Fruit fly (Drosophila melanogaster) whole organism, embryonic: ENCODE measurements around the gene CG8292.
A peak's percentile ranks its signal among the peaks of the same experiment; 100 is the strongest.

Experiments
- Awh ChIP-seq: fragments of 200-800 bp; sonication (Bioruptor generic); IDR thresholded peaks from 2 replicates; pipeline ENCODE4, ENCODE4 v1.3.6; 2022; ENCODE audit warnings: missing biosample characterization, missing genetic modification characterization
- CG10147 ChIP-seq: fragments of 200-800 bp; sonication (Bioruptor generic); optimal IDR thresholded peaks from 2 replicates; lab custom pipeline; 2019; ENCODE audit warnings: missing biosample characterization, mild to moderate bottlenecking, missing genetic modification characterization, moderate library complexity
- CG1024 ChIP-seq: fragments of 200-800 bp; sonication (Bioruptor generic); IDR thresholded peaks from 2 replicates; pipeline ENCODE4 v1.3.6; 2022; ENCODE audit warnings: missing biosample characterization, missing genetic modification characterization
- CG10321 ChIP-seq: fragments of 200-800 bp; sonication (Bioruptor generic); IDR thresholded peaks from 2 replicates; pipeline ENCODE4 v1.3.6; 2022; ENCODE audit warnings: missing biosample characterization, missing genetic modification characterization
- CG11504 ChIP-seq: fragments of 200-800 bp; sonication (Bioruptor generic); optimal IDR thresholded peaks from 3 replicates; lab custom pipeline; 2019; ENCODE audit warnings: missing biosample characterization, mild to moderate bottlenecking, missing genetic modification characterization, moderate library complexity
- CG12769 ChIP-seq: fragments of 200-800 bp; sonication (Bioruptor generic); optimal IDR thresholded peaks from 2 replicates; lab custom pipeline; 2019; ENCODE audit warnings: missing biosample characterization, mild to moderate bottlenecking, missing genetic modification characterization, moderate library complexity
- CG13775 ChIP-seq: fragments of 200-800 bp; sonication (Bioruptor generic); optimal IDR thresholded peaks from 3 replicates; lab custom pipeline; 2017; ENCODE audit warnings: missing biosample characterization, mild to moderate bottlenecking, missing genetic modification characterization
- CG14860 ChIP-seq: fragments of 200-800 bp; sonication (Bioruptor generic); IDR thresholded peaks from 3 replicates; pipeline ENCODE4 v1.3.6; 2022; ENCODE audit warnings: missing biosample characterization, missing genetic modification characterization; ENCODE audit not compliant: partially characterized antibody
- CG1529 ChIP-seq: fragments of 200-800 bp; sonication (Bioruptor generic); optimal IDR thresholded peaks from 3 replicates; lab custom pipeline; 2018; ENCODE audit warnings: missing biosample characterization, missing genetic modification characterization
- CG17328 ChIP-seq: fragments of 200-800 bp; sonication (Bioruptor generic); IDR thresholded peaks from 2 replicates; pipeline ENCODE4 v1.3.6; 2022; ENCODE audit warnings: missing biosample characterization, missing genetic modification characterization
- CG17385 ChIP-seq: fragments of 200-800 bp; sonication (Bioruptor generic); optimal IDR thresholded peaks from 3 replicates; lab custom pipeline; 2018; ENCODE audit warnings: missing biosample characterization, mild to moderate bottlenecking, missing genetic modification characterization
- CG18619 ChIP-seq: fragments of 200-800 bp; sonication (Bioruptor generic); optimal IDR thresholded peaks from 3 replicates; lab custom pipeline; 2017; ENCODE audit warnings: missing biosample characterization, mild to moderate bottlenecking, missing genetic modification characterization
- CG2199 ChIP-seq: fragments of 200-800 bp; sonication (Bioruptor generic); IDR thresholded peaks from 3 replicates; pipeline ENCODE4 v1.3.6; 2022; ENCODE audit warnings: missing biosample characterization, missing genetic modification characterization
- CG31388 ChIP-seq: fragments of 200-800 bp; sonication (Bioruptor generic); optimal IDR thresholded peaks from 2 replicates; lab custom pipeline; 2016; ENCODE audit warnings: missing biosample characterization, missing genetic modification characterization
- CG32772 ChIP-seq: fragments of 200-800 bp; sonication (Bioruptor generic); IDR thresholded peaks from 2 replicates; pipeline ENCODE4 v1.3.6; 2022; ENCODE audit warnings: missing biosample characterization, missing genetic modification characterization
- CG34376 ChIP-seq: fragments of 200-800 bp; sonication (Bioruptor generic); optimal IDR thresholded peaks from 2 replicates; lab custom pipeline; 2018; ENCODE audit warnings: missing biosample characterization, mild to moderate bottlenecking, missing genetic modification characterization
- CG6175 ChIP-seq: fragments of 200-800 bp; sonication (Bioruptor generic); IDR thresholded peaks from 3 replicates; pipeline ENCODE4 v1.3.6; 2022; ENCODE audit warnings: missing biosample characterization, missing genetic modification characterization
- CG8281 ChIP-seq: fragments of 200-800 bp; sonication (Bioruptor generic); optimal IDR thresholded peaks from 2 replicates; lab custom pipeline; 2018; ENCODE audit warnings: missing biosample characterization, mild to moderate bottlenecking, missing genetic modification characterization, moderate library complexity
- CG8924 ChIP-seq: fragments of 200-800 bp; optimal IDR thresholded peaks from 3 replicates; lab custom pipeline; 2019; ENCODE audit warnings: missing biosample characterization, mild to moderate bottlenecking, missing genetic modification characterization, moderate library complexity
- D ChIP-seq, 2 experiments: fragments of 200-800 bp in 1 of 2; fragments of >200 bp in 1 of 2; sonication (Bioruptor generic) in 1 of 2; optimal IDR thresholded peaks; 2 replicates in 1 of 2; 3 replicates in 1 of 2; lab custom pipeline; 2017; ENCODE audit warnings: mild to moderate bottlenecking in 1 of 2, missing biosample characterization in 1 of 2, missing genetic modification characterization in 1 of 2, missing genetic modification reagents in 1 of 2
- D19A ChIP-seq: fragments of 200-800 bp; optimal IDR thresholded peaks from 3 replicates; lab custom pipeline; 2019; ENCODE audit warnings: missing biosample characterization, mild to moderate bottlenecking, missing genetic modification characterization, moderate library complexity
- Dll ChIP-seq: fragments of 200-800 bp; sonication (Bioruptor generic); IDR thresholded peaks from 4 replicates; pipeline ENCODE4 v1.3.6; 2022; ENCODE audit warnings: missing biosample characterization, missing genetic modification characterization; ENCODE audit not compliant: partially characterized antibody
- Lhr ChIP-seq: fragments of 200-800 bp; sonication (Bioruptor generic); optimal IDR thresholded peaks from 3 replicates; lab custom pipeline; 2017; ENCODE audit warnings: mild to moderate bottlenecking, missing biosample characterization, missing genetic modification reagents, missing genetic modification characterization
- Oli ChIP-seq: fragments of 200-800 bp; sonication (Bioruptor generic); optimal IDR thresholded peaks from 2 replicates; lab custom pipeline; 2018; ENCODE audit warnings: missing biosample characterization, mild to moderate bottlenecking, missing genetic modification characterization, moderate library complexity
- Pdp1 ChIP-seq, 2 experiments: fragments of 200-800 bp; sonication (Bioruptor generic); optimal IDR thresholded peaks; 3 replicates each; lab custom pipeline; 2016; ENCODE audit warnings: missing biosample characterization in 2 of 2, missing genetic modification characterization in 2 of 2, mild to moderate bottlenecking in 1 of 2, moderate library complexity in 1 of 2
- Spps ChIP-seq: fragments of 200-800 bp; sonication (Bioruptor generic); optimal IDR thresholded peaks from 2 replicates; lab custom pipeline; 2018; ENCODE audit warnings: missing biosample characterization, mild to moderate bottlenecking, missing genetic modification characterization
- Vsx1 ChIP-seq: fragments of 200-800 bp; sonication (Bioruptor generic); optimal IDR thresholded peaks from 2 replicates; lab custom pipeline; 2017; ENCODE audit warnings: missing biosample characterization, mild to moderate bottlenecking, missing genetic modification characterization, missing genetic modification reagents
- abd-A ChIP-seq: fragments of 200-800 bp; sonication (Bioruptor generic); optimal IDR thresholded peaks from 3 replicates; lab custom pipeline; 2019; ENCODE audit warnings: missing biosample characterization, mild to moderate bottlenecking, missing genetic modification characterization, moderate library complexity
- ac ChIP-seq: fragments of 200-800 bp; sonication (Bioruptor generic); optimal IDR thresholded peaks from 3 replicates; lab custom pipeline; 2017; ENCODE audit warnings: missing biosample characterization, mild to moderate bottlenecking, missing genetic modification characterization
- cg ChIP-seq: fragments of 200-800 bp; sonication (Bioruptor generic); optimal IDR thresholded peaks from 3 replicates; lab custom pipeline; 2019; ENCODE audit warnings: missing biosample characterization, mild to moderate bottlenecking, missing genetic modification characterization, moderate library complexity
- chinmo ChIP-seq: fragments of 200-800 bp; sonication (Bioruptor generic); IDR thresholded peaks from 4 replicates; pipeline ENCODE4 v1.3.6; 2022; ENCODE audit warnings: missing biosample characterization, missing genetic modification characterization; ENCODE audit not compliant: partially characterized antibody
- esg ChIP-seq: fragments of 200-800 bp; sonication (Bioruptor generic); conservative IDR thresholded peaks from 2 replicates; pipeline ENCODE4 v1.3.6; 2022; ENCODE audit warnings: missing biosample characterization, missing genetic modification characterization
- eve ChIP-seq, 2 experiments: fragments of >200 bp; optimal IDR thresholded peaks; 2 replicates each; lab custom pipeline; 2017; ENCODE audit warnings: missing biosample characterization in 2 of 2, missing genetic modification characterization in 2 of 2
- kah ChIP-seq: fragments of 200-800 bp; sonication (Bioruptor generic); optimal IDR thresholded peaks from 2 replicates; lab custom pipeline; 2018; ENCODE audit warnings: missing biosample characterization, mild to moderate bottlenecking, missing genetic modification characterization
- mld ChIP-seq: fragments of 200-800 bp; sonication (Bioruptor generic); IDR thresholded peaks from 3 replicates; pipeline ENCODE4 v1.3.6; 2022; ENCODE audit warnings: missing biosample characterization, missing genetic modification characterization; ENCODE audit not compliant: partially characterized antibody
- nmo ChIP-seq: fragments of 200-800 bp; sonication (Bioruptor generic); optimal IDR thresholded peaks from 2 replicates; lab custom pipeline; 2018; ENCODE audit warnings: missing biosample characterization, mild to moderate bottlenecking, missing genetic modification characterization, moderate library complexity
- nom ChIP-seq: fragments of 200-800 bp; sonication (Bioruptor generic); optimal IDR thresholded peaks from 2 replicates; lab custom pipeline; 2017; ENCODE audit warnings: missing biosample characterization, missing genetic modification characterization, mild to moderate bottlenecking, moderate library complexity, missing genetic modification reagents
- pros ChIP-seq: fragments of 200-800 bp; sonication (Bioruptor generic); optimal IDR thresholded peaks from 3 replicates; lab custom pipeline; 2019; ENCODE audit warnings: missing biosample characterization, mild to moderate bottlenecking, missing genetic modification characterization, moderate library complexity
- psq ChIP-seq: fragments of 200-800 bp; sonication (Bioruptor generic); optimal IDR thresholded peaks from 2 replicates; lab custom pipeline; 2017; ENCODE audit warnings: missing biosample characterization, missing genetic modification characterization
- scrt ChIP-seq: fragments of 200-800 bp; sonication (Bioruptor generic); optimal IDR thresholded peaks from 2 replicates; lab custom pipeline; 2018; ENCODE audit warnings: missing biosample characterization, mild to moderate bottlenecking, missing genetic modification characterization, moderate library complexity
- sens-2 ChIP-seq: fragments of 200-800 bp; sonication (Bioruptor generic); IDR thresholded peaks from 2 replicates; pipeline ENCODE4 v1.3.6; 2022; ENCODE audit warnings: missing biosample characterization, missing genetic modification characterization
- sob ChIP-seq: fragments of 200-800 bp; sonication (Bioruptor generic); IDR thresholded peaks from 2 replicates; pipeline ENCODE4 v1.3.6; 2022; ENCODE audit warnings: missing biosample characterization, missing genetic modification characterization
- tio ChIP-seq: fragments of 200-800 bp; sonication (Bioruptor generic); optimal IDR thresholded peaks from 2 replicates; lab custom pipeline; 2017; ENCODE audit warnings: missing biosample characterization, missing genetic modification characterization, inconsistent platforms
- unpg ChIP-seq: fragments of 200-800 bp; sonication (Bioruptor generic); optimal IDR thresholded peaks from 3 replicates; lab custom pipeline; 2018; ENCODE audit warnings: missing biosample characterization, mild to moderate bottlenecking, missing genetic modification characterization, moderate library complexity
- vvl ChIP-seq: fragments of 200-800 bp; sonication (Bioruptor generic); IDR thresholded peaks from 2 replicates; pipeline ENCODE4 v1.3.6; 2022; ENCODE audit warnings: missing biosample characterization, missing genetic modification characterization
- zen ChIP-seq: fragments of 200-800 bp; sonication (Bioruptor generic); optimal IDR thresholded peaks from 3 replicates; lab custom pipeline; 2018; ENCODE audit warnings: missing biosample characterization, mild to moderate bottlenecking, missing genetic modification characterization, moderate library complexity

The CG8292 gene

dm6 chr2L:8217917-8218316 is at the start of gene CG8292:
Gene CG8292 (minus strand): TSS chr2L:8218017.
- TF ChIP-seq nmo (GFP tag; lab: Kevin White, UChicago) (no peak), unpg (no peak), CG18619 (GFP tag; lab: Kevin White, UChicago) (no peak), CG1024 (GFP tag; lab: Robert Waterston, UW) (no peak), CG32772 (GFP tag; lab: Robert Waterston, UW) (no peak), CG17328 (no peak), Spps (no peak), sens-2 (GFP tag; lab: Robert Waterston, UW) (no peak), CG14860 (GFP tag; lab: Robert Waterston, UW) (no peak), Lhr (GFP tag; lab: Kevin White, UChicago) (no peak), CG6175 (GFP tag; lab: Robert Waterston, UW) (no peak), mld (GFP tag; lab: Robert Waterston, UW) (no peak)

dm6 chr2L:8266670-8267435 is 49.0 kb upstream of the CG8292 start:
- TF ChIP-seq D (optimal IDR thresholded peaks at IDR 0.05; lab: Kevin White, UChicago): no peak
- no peak for TF ChIP-seq D (GFP tag; optimal IDR thresholded peaks at IDR 0.05; lab: Kevin White, UChicago)
- TF ChIP-seq vvl (GFP tag; lab: Robert Waterston, UW): peak; percentile 80; the same call in 1 of the 2 replicates
- TF ChIP-seq CG17385 (GFP tag; lab: Kevin White, UChicago): peak; percentile 93
- peak; percentile 6 for TF ChIP-seq nom (GFP tag; lab: Kevin White, UChicago)
- TF ChIP-seq esg: peak; percentile 29; the same call in 1 of the 2 replicates
- TF ChIP-seq psq (GFP tag; lab: Kevin White, UChicago): peak; percentile 24
- no peak for TF ChIP-seq CG8281
- no peak for TF ChIP-seq sob (GFP tag; lab: Robert Waterston, UW)
- TF ChIP-seq CG10321 (GFP tag; lab: Robert Waterston, UW): peak; percentile 63
- peak; percentile 7; the same call in 1 of the 3 replicates for TF ChIP-seq CG2199 (GFP tag; lab: Robert Waterston, UW)
- TF ChIP-seq Oli: no peak
- TF ChIP-seq CG12769: peak; percentile 26
- peak; percentile 12 for TF ChIP-seq kah (GFP tag; lab: Kevin White, UChicago)
- TF ChIP-seq Vsx1 (GFP tag; lab: Kevin White, UChicago): peak; percentile 18
- TF ChIP-seq CG31388 (GFP tag; lab: Kevin White, UChicago): no peak
- no peak for TF ChIP-seq CG1529 (GFP tag; lab: Kevin White, UChicago)
- TF ChIP-seq CG8924 (tag; lab: Kevin White, UChicago): peak; percentile 3
- TF ChIP-seq chinmo: peak; percentile 82
- peak; percentile 86 for TF ChIP-seq pros
- no peak for TF ChIP-seq CG34376 (GFP tag; lab: Kevin White, UChicago)
- TF ChIP-seq D19A (tag; lab: Kevin White, UChicago): peak; percentile 6
- TF ChIP-seq CG11504 (tag; lab: Kevin White, UChicago): peak; percentile 99
- peak; percentile 92 for TF ChIP-seq ac (GFP tag; lab: Kevin White, UChicago)
- no peak for TF ChIP-seq Dll (GFP tag; lab: Robert Waterston, UW)
- peak; percentile 63 for TF ChIP-seq abd-A
- peak; percentile 21 for TF ChIP-seq zen
- TF ChIP-seq scrt (GFP tag; lab: Kevin White, UChicago): peak; percentile 79
- no peak for TF ChIP-seq tio (GFP tag; lab: Kevin White, UChicago)
- TF ChIP-seq CG13775: no peak
- TF ChIP-seq Pdp1 (GFP tag; optimal IDR thresholded peaks at IDR 0.05; lab: Kevin White, UChicago): peak in 1 of 2 experiments; percentile 75
- peak in 1 of 2 experiments; percentile 66 for TF ChIP-seq eve (GFP tag; optimal IDR thresholded peaks at IDR 0.05; lab: Kevin White, UChicago)
- TF ChIP-seq cg (GFP tag; lab: Kevin White, UChicago): peak; percentile 84
- TF ChIP-seq Awh (GFP tag; lab: Robert Waterston, UW): 0 out of 2 replicates have a peak, but pooled peaks have one; percentile 36
- no peak for TF ChIP-seq CG10147 (GFP tag; lab: Kevin White, UChicago)
